Fruit fly (Drosophila melanogaster): Measurements from ENCODE around the gene vrs.
A peak's percentile ranks its signal among the peaks of the same experiment; 100 is the strongest.

Gene vrs

DNA sequence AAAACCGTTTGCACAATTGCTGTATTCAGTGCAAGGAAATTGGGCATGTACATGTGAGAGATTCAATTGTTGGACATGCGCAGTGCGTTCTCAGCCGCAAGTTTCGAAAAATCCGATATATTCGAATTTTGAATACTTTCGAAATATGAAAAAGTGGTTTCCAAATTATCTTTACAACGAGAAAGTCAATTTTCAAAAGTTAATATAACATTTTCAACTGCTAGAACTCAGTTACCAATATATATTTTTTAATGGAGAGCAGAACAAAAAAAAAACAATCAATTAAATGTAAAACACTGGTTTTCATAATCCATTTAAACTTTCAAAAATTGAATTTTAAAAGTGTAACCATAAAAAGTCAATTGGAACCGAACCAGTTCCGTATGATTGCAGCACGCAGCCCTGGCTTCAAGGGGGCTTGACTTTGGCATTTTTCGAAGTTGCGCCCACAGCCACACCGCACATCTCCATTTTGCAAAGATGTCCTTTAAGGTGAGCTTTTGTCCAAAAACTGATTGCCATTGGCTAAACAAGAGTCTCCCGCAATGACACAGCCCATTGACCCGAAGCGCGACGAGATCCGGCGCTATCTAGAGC lies 25.0 kb upstream of the vrs start, which contains the start of the genes Scgbeta and CG17202 (continued):
- peak; percentile 41 for TF ChIP-seq CG13424 (tag; optimal IDR thresholded peaks at IDR 0.05)
- TF ChIP-seq Side (GFP tag; optimal IDR thresholded peaks at IDR 0.05): peak; percentile 11
- no peak for TF ChIP-seq pita (GFP tag; optimal IDR thresholded peaks at IDR 0.05)
- TF ChIP-seq CG12391 (tag; optimal IDR thresholded peaks at IDR 0.05): peak; percentile 60
- TF ChIP-seq CG3281 (GFP tag; optimal IDR thresholded peaks at IDR 0.05): no peak
- no peak for TF ChIP-seq CG11560 (tag; IDR thresholded peaks at IDR 0.05)
- peak; percentile 56 for TF ChIP-seq CG9932 (GFP tag; IDR thresholded peaks at IDR 0.05)
- peak in 1 of 2 experiments; percentile 11 for TF ChIP-seq crp (GFP tag; optimal IDR thresholded peaks at IDR 0.05)
- TF ChIP-seq CoRest (tag; optimal IDR thresholded peaks at IDR 0.05): peak; percentile 54
- TF ChIP-seq CG14441 (GFP tag; IDR thresholded peaks at IDR 0.05): no peak
- TF ChIP-seq Awh (GFP tag; IDR thresholded peaks at IDR 0.05): no peak
- TF ChIP-seq az2 (GFP tag; optimal IDR thresholded peaks at IDR 0.05): no peak
- TF ChIP-seq CG32532 (GFP tag; IDR thresholded peaks at IDR 0.05): no peak; the same call in 1 of the 2 replicates
- peak; percentile 93 for TF ChIP-seq phol (tag; optimal IDR thresholded peaks at IDR 0.05)
- TF ChIP-seq CG16815 (GFP tag; optimal IDR thresholded peaks at IDR 0.05): no peak
- peak; percentile 21 for TF ChIP-seq CHES-1-like (GFP tag; optimal IDR thresholded peaks at IDR 0.05)
- peak; percentile 45; the same call in 1 of the 2 replicates for TF ChIP-seq Dref (GFP tag; IDR thresholded peaks at IDR 0.05)
- no peak for TF ChIP-seq CG2678 (tag; optimal IDR thresholded peaks at IDR 0.05)
- no peak for TF ChIP-seq slou (GFP tag; optimal IDR thresholded peaks at IDR 0.05)
- no peak for TF ChIP-seq Usf (GFP tag; optimal IDR thresholded peaks at IDR 0.05)
- TF ChIP-seq Hr39 (optimal IDR thresholded peaks at IDR 0.05): no peak
- TF ChIP-seq ci (GFP tag; IDR thresholded peaks at IDR 0.05): 0 out of 3 replicates have a peak, but pooled peaks have one; percentile 29
- peak; percentile 78 for TF ChIP-seq pzg (GFP tag; optimal IDR thresholded peaks at IDR 0.05)
- no peak for TF ChIP-seq D (optimal IDR thresholded peaks at IDR 0.05)
- TF ChIP-seq D (GFP tag; optimal IDR thresholded peaks at IDR 0.05): no peak
- peak; percentile 95 for TF ChIP-seq MBD-R2 (GFP tag; IDR thresholded peaks at IDR 0.05)
- TF ChIP-seq dysf (GFP tag; IDR thresholded peaks at IDR 0.05): no peak
- TF ChIP-seq emc (GFP tag; optimal IDR thresholded peaks at IDR 0.05): no peak
- TF ChIP-seq CG4707 (GFP tag; optimal IDR thresholded peaks at IDR 0.05): no peak
- peak; percentile 100 for TF ChIP-seq CG15514 (GFP tag; optimal IDR thresholded peaks at IDR 0.05)
- peak; percentile 7 for TF ChIP-seq Bteb2 (GFP tag; optimal IDR thresholded peaks at IDR 0.05)
- no peak for TF ChIP-seq CG10274 (GFP tag; optimal IDR thresholded peaks at IDR 0.05)
- TF ChIP-seq HHEX (GFP tag; optimal IDR thresholded peaks at IDR 0.05): no peak
- TF ChIP-seq crol (GFP tag; IDR thresholded peaks at IDR 0.05): no peak
- no peak for TF ChIP-seq CG13775 (GFP tag; optimal IDR thresholded peaks at IDR 0.05)
- TF ChIP-seq toy (GFP tag; IDR thresholded peaks at IDR 0.05): no peak
- no peak for TF ChIP-seq bowl (GFP tag; IDR thresholded peaks at IDR 0.05)
- no peak for TF ChIP-seq CG18011 (GFP tag; optimal IDR thresholded peaks at IDR 0.05)
- no peak for TF ChIP-seq CG11247 (GFP tag; IDR thresholded peaks at IDR 0.05)
- peak; percentile 41 for TF ChIP-seq stwl (tag; optimal IDR thresholded peaks at IDR 0.05)
- TF ChIP-seq NC2β (GFP tag; optimal IDR thresholded peaks at IDR 0.05): no peak
- TF ChIP-seq Hey (tag; optimal IDR thresholded peaks at IDR 0.05): no peak
- 0 out of 2 replicates have a peak, but pooled peaks have one; percentile 40 for TF ChIP-seq Rfx (GFP tag; IDR thresholded peaks at IDR 0.05)
- no peak for TF ChIP-seq br (optimal IDR thresholded peaks at IDR 0.05)
- TF ChIP-seq CG13894 (tag; optimal IDR thresholded peaks at IDR 0.05): no peak
- TF ChIP-seq CG2120 (GFP tag; optimal IDR thresholded peaks at IDR 0.05): peak; percentile 59
- TF ChIP-seq Ets65A (GFP tag): peak; percentile 49
- TF ChIP-seq trem (tag; optimal IDR thresholded peaks at IDR 0.05): peak; percentile 25
- no peak for TF ChIP-seq dati (GFP tag; IDR thresholded peaks at IDR 0.05)
- TF ChIP-seq tll (GFP tag; optimal IDR thresholded peaks at IDR 0.05): peak in 1 of 2 experiments; percentile 44
- no peak for TF ChIP-seq bbx (GFP tag; IDR thresholded peaks at IDR 0.05; ENCODE audit: partially characterized antibody)
